Worm (Caenorhabditis elegans) whole organism, L3 larva: ENCODE data around the gene mttu-1.

ENCODE experiments used
- R02D3.7 ChIP-seq: fragments of 150-350 bp; optimal IDR thresholded peaks from 2 replicates; lab custom pipeline; 2014; ENCODE audit warnings: missing biosample characterization, missing genetic modification characterization
- ceh-16 ChIP-seq: sonication (generic microtip); optimal IDR thresholded peaks from 2 replicates; lab custom pipeline; 2017; ENCODE audit warnings: missing biosample characterization, missing genetic modification characterization
- ceh-28 ChIP-seq: fragments of 150-350 bp; optimal IDR thresholded peaks from 2 replicates; lab custom pipeline; 2014; ENCODE audit warnings: missing biosample characterization, missing genetic modification reagents, missing genetic modification characterization
- ceh-82 ChIP-seq: fragments of 150-350 bp; optimal IDR thresholded peaks from 2 replicates; lab custom pipeline; 2014; ENCODE audit warnings: missing biosample characterization, missing genetic modification characterization
- ceh-9 ChIP-seq: sonication (generic microtip); optimal IDR thresholded peaks from 2 replicates; lab custom pipeline; 2018; ENCODE audit warnings: missing biosample characterization, missing genetic modification characterization
- daf-12 ChIP-seq: fragments of 150-350 bp; optimal IDR thresholded peaks from 2 replicates; lab custom pipeline; 2014; ENCODE audit warnings: missing biosample characterization, missing genetic modification reagents, missing genetic modification characterization
- egl-5 ChIP-seq: fragments of 150-350 bp; optimal IDR thresholded peaks from 2 replicates; lab custom pipeline; 2017; ENCODE audit warnings: missing biosample characterization, missing genetic modification reagents, missing genetic modification characterization, inconsistent platforms
- elt-1 ChIP-seq: fragments of 150-350 bp; optimal IDR thresholded peaks from 2 replicates; lab custom pipeline; 2014; ENCODE audit warnings: missing biosample characterization, missing genetic modification characterization
- elt-2 ChIP-seq: sonication (generic microtip); optimal IDR thresholded peaks from 2 replicates; lab custom pipeline; 2016; ENCODE audit warnings: missing genetic modification reagents, mild to moderate bottlenecking, missing genetic modification characterization, missing compliant biosample characterization
- eor-1 ChIP-seq, 2 experiments: fragments of 150-350 bp; optimal IDR thresholded peaks; 2 replicates each; lab custom pipeline; 2014 to 2018; ENCODE audit warnings: missing biosample characterization in 2 of 2, missing genetic modification characterization in 2 of 2
- fkh-2 ChIP-seq: fragments of 150-350 bp; optimal IDR thresholded peaks from 2 replicates; lab custom pipeline; 2014; ENCODE audit warnings: missing biosample characterization, missing genetic modification reagents, missing genetic modification characterization
- fos-1 ChIP-seq: fragments of 150-350 bp; optimal IDR thresholded peaks from 2 replicates; lab custom pipeline; 2014; ENCODE audit warnings: missing biosample characterization, missing genetic modification characterization
- hmg-11 ChIP-seq: sonication (generic microtip); optimal IDR thresholded peaks from 2 replicates; lab custom pipeline; 2016; ENCODE audit warnings: missing genetic modification characterization, missing compliant biosample characterization
- jun-1 ChIP-seq: fragments of 150-350 bp; optimal IDR thresholded peaks from 2 replicates; lab custom pipeline; 2014; ENCODE audit warnings: missing biosample characterization, missing genetic modification reagents, missing genetic modification characterization
- lin-15B ChIP-seq: fragments of 150-350 bp; optimal IDR thresholded peaks from 2 replicates; lab custom pipeline; 2014; ENCODE audit warnings: missing biosample characterization, missing genetic modification characterization
- lsy-12 ChIP-seq: sonication (generic microtip); optimal IDR thresholded peaks from 2 replicates; lab custom pipeline; 2016; ENCODE audit warnings: mild to moderate bottlenecking, missing genetic modification characterization, missing compliant biosample characterization
- mdl-1 ChIP-seq: fragments of 150-350 bp; optimal IDR thresholded peaks from 2 replicates; lab custom pipeline; 2014; ENCODE audit warnings: missing biosample characterization, missing genetic modification characterization
- nhr-11 ChIP-seq: fragments of 150-350 bp; optimal IDR thresholded peaks from 2 replicates; lab custom pipeline; 2014; ENCODE audit warnings: missing biosample characterization, missing genetic modification characterization
- nhr-12 ChIP-seq: fragments of 150-350 bp; optimal IDR thresholded peaks from 2 replicates; lab custom pipeline; 2014; ENCODE audit warnings: missing biosample characterization, missing genetic modification characterization
- nhr-23 ChIP-seq: fragments of 150-350 bp; optimal IDR thresholded peaks from 2 replicates; lab custom pipeline; 2014; ENCODE audit warnings: missing biosample characterization, missing genetic modification reagents, missing genetic modification characterization
- nhr-25 ChIP-seq: sonication (generic microtip); optimal IDR thresholded peaks from 2 replicates; lab custom pipeline; 2017; ENCODE audit warnings: missing biosample characterization, missing genetic modification characterization
- nhr-28 ChIP-seq: fragments of 150-350 bp; optimal IDR thresholded peaks from 2 replicates; lab custom pipeline; 2014; ENCODE audit warnings: missing biosample characterization, missing genetic modification characterization
- nhr-43 ChIP-seq: sonication (generic microtip); optimal IDR thresholded peaks from 2 replicates; lab custom pipeline; 2016; ENCODE audit warnings: mild to moderate bottlenecking, missing genetic modification characterization, missing compliant biosample characterization; ENCODE audit not compliant: poor library complexity, severe bottlenecking
- nhr-67 ChIP-seq: fragments of 150-350 bp; optimal IDR thresholded peaks from 2 replicates; lab custom pipeline; 2014; ENCODE audit warnings: missing biosample characterization, missing genetic modification characterization
- pha-4 ChIP-seq: fragments of 150-350 bp; optimal IDR thresholded peaks from 2 replicates; lab custom pipeline; 2014; ENCODE audit warnings: missing biosample characterization, missing genetic modification reagents, missing genetic modification characterization
- skn-1 ChIP-seq: fragments of 150-350 bp; optimal IDR thresholded peaks from 2 replicates; lab custom pipeline; 2014; ENCODE audit warnings: missing biosample characterization, missing genetic modification characterization
- snpc-4 ChIP-seq: fragments of 150-350 bp; optimal IDR thresholded peaks from 2 replicates; lab custom pipeline; 2014; ENCODE audit warnings: missing biosample characterization, missing genetic modification characterization
- tbx-2 ChIP-seq: sonication (generic microtip); optimal IDR thresholded peaks from 2 replicates; lab custom pipeline; 2016; ENCODE audit warnings: mild to moderate bottlenecking, missing genetic modification characterization, missing compliant biosample characterization
- unc-62 ChIP-seq: fragments of 150-350 bp; sonication (generic microtip); optimal IDR thresholded peaks from 4 replicates; lab custom pipeline; 2014; ENCODE audit warnings: missing biosample characterization, missing genetic modification reagents, missing genetic modification characterization
- zag-1 ChIP-seq: fragments of 150-350 bp; optimal IDR thresholded peaks from 2 replicates; lab custom pipeline; 2014; ENCODE audit warnings: missing biosample characterization, missing genetic modification characterization
- ztf-11 ChIP-seq: fragments of 150-350 bp; optimal IDR thresholded peaks from 2 replicates; lab custom pipeline; 2014; ENCODE audit warnings: missing biosample characterization, missing genetic modification characterization
- ztf-4 ChIP-seq: fragments of 150-350 bp; optimal IDR thresholded peaks from 2 replicates; lab custom pipeline; 2014; ENCODE audit warnings: missing biosample characterization, missing genetic modification characterization

mttu-1 gene

DNA sequence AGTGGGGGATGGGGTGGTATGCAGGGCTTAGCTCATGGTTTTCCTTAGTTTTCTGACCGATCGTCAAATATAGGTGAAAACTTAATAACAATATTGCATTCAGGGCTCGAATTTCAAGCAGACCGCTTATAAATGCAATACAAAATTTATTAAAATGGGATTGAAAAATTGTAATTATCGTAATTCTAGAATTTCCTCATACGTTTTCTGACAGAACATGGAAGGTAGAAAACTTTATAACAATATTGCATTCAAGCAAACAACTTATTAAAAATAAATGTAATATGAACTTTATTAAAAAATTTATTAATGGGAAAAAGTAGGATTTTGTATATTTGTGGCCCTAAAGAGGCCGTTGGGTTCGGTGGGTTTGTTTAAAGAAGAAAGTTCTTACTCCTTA is 27.0 kb upstream of the mttu-1 start:
- no peak for TF ChIP-seq pha-4 (tag; lab: Kevin White, UChicago)
- TF ChIP-seq R02D3.7 (tag; lab: Kevin White, UChicago): no peak
- TF ChIP-seq nhr-28 (tag; lab: Kevin White, UChicago): no peak
- no peak for TF ChIP-seq lsy-12
- TF ChIP-seq nhr-43 (tag; lab: Kevin White, UChicago): no peak
- TF ChIP-seq elt-2 (tag; lab: Kevin White, UChicago): no peak
- TF ChIP-seq nhr-11: no peak
- no peak for TF ChIP-seq nhr-25
- no peak for TF ChIP-seq snpc-4 (tag; lab: Kevin White, UChicago)
- TF ChIP-seq ceh-9 (tag; lab: Kevin White, UChicago): no peak
- TF ChIP-seq ztf-11 (tag; lab: Kevin White, UChicago): no peak
- no peak for TF ChIP-seq nhr-67 (tag; lab: Kevin White, UChicago)
- TF ChIP-seq ceh-28: no peak
- no peak for TF ChIP-seq eor-1 (tag; optimal IDR thresholded peaks at IDR 0.05; lab: Kevin White, UChicago)

DNA sequence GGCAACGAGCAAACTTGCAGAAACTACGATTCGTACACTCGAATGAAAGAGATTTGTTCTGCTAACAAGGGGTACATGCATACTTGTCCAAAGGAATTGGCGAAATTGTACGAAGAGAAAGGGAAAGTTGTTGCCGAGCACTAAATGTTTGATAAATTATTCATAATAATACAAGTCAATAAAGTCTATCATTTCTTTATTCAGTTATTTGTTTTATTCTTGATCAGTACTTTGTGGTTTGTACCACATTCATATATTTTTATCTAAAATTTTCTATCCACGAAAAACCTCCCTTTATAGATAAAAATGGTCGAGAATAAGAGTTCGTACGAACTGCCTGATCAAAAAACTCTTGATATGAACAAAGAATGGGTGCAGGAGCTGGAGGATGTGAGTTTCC is 23.8 kb upstream of the mttu-1 start, which contains the start of gene edg-1:
TSS of gene edg-1 (plus strand) at position 301 of the 400 bp plus-strand sequence.
- TF ChIP-seq nhr-43 (tag; lab: Kevin White, UChicago): no peak
- TF ChIP-seq ztf-4 (tag; lab: Kevin White, UChicago): no peak
- TF ChIP-seq nhr-11: no peak
- no peak for TF ChIP-seq zag-1
- no peak for TF ChIP-seq unc-62 (GFP tag; lab: Kevin White, UChicago)
- TF ChIP-seq jun-1 (tag; lab: Kevin White, UChicago): no peak
- no peak for TF ChIP-seq mdl-1 (tag; lab: Kevin White, UChicago)
- TF ChIP-seq elt-1 (tag; lab: Kevin White, UChicago): no peak
- no peak for TF ChIP-seq tbx-2 (tag; lab: Kevin White, UChicago)
- TF ChIP-seq lin-15B (tag; lab: Kevin White, UChicago): no peak

DNA sequence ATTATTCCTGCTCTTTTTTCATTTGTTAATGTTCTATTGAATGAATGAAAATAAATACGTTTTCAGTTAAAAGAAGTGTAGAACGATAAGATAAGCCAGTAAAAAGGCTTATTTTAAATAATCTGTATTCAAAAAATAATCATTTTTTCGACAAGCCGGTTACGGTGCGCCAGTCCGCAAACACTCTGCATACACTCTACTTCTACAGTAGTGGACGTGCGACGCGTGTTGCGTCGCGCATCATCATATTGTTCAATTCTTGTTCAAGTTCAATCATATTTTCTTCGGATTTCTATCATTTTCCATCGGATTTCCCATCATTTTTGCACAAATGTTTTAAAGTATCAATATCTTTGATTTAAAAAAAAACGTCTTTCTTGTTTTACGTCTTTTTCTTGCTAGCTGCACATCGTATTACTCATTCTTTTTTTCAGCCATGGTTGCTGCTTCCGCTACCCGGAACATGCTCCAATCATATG is 23.2 kb upstream of the mttu-1 start, which contains the start of gene B0035.18:
TSS of gene B0035.18 (plus strand) at position 429 of the 479 bp plus-strand sequence.
- TF ChIP-seq hmg-11 (tag; lab: Kevin White, UChicago) (no peak), nhr-11 (no peak), ceh-9 (tag; lab: Kevin White, UChicago) (no peak), daf-12 (tag; lab: Kevin White, UChicago) (no peak), nhr-23 (tag; lab: Kevin White, UChicago) (no peak)

DNA sequence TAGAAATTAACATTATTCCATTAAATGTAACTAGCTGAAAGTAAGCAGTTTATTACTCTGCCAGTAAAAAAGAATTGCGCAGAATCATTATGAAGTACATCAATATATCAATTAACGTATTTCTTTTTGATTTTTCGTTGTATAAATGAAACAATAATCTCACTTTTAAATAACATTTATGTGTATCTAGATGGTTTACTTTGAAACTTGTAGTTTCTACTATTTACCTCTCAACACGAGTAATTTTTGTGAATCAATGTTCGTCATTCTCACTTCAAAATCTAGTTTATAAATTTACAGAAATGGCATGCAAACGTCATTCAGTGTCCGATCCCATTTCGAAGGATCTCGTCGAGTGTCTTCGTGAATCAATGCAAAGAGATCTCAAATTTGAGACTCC is 20.4 kb upstream of the mttu-1 start, which contains the start of gene gspd-1:
TSS of gene gspd-1 (plus strand) at position 301 of the 400 bp plus-strand sequence.
- no peak for TF ChIP-seq fos-1
- TF ChIP-seq skn-1 (tag; lab: Kevin White, UChicago): no peak
- TF ChIP-seq nhr-12 (tag; lab: Kevin White, UChicago): no peak
- TF ChIP-seq R02D3.7 (tag; lab: Kevin White, UChicago): no peak
- TF ChIP-seq egl-5: no peak
- no peak for TF ChIP-seq daf-12 (tag; lab: Kevin White, UChicago)

DNA sequence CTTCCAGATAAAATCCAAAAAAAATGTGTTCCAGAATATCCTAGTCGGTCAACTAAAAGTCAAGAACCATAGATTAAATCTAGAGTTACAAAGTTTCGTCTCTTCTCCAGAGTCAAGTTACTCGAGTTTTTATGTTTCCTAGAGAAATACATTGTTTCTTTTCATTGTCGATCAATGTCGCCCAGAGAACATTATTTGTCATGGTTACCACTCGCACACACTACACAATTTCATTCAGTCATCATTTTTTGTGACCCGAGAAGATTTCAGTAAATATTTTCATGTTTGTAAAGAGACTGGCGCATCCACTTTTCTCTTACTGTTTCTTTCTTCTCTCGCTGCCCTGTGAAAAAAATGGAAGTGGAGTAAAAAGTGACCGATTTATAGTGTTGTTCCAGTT is 20.0 kb upstream of the mttu-1 start:
- TF ChIP-seq pha-4 (tag; lab: Kevin White, UChicago) (peak; percentile 57), mdl-1 (tag; lab: Kevin White, UChicago) (no peak), ceh-16 (tag; lab: Kevin White, UChicago) (no peak)

DNA sequence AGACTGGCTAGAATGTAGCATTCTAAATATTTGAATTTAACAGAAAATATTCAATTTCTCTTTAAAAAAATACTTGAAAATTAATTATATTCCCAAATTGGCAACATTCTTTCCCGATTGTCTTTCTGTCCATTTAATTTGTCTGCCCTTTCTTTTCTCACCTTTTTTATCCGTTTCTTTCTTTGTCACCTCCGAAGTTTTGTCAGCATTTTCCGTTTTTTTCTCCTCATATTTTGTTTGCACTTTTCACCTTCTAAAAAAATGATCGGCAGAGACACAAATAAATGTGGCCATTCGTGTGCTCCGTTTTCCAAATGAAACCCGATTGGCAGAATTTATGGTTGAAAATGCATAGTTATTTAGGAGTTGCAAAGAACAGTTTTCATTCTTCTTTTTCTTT is 19.4 kb upstream of the mttu-1 start:
- no peak for TF ChIP-seq ceh-82 (tag; lab: Kevin White, UChicago)
- TF ChIP-seq skn-1 (tag; lab: Kevin White, UChicago): peak; percentile 81
- TF ChIP-seq fkh-2 (tag; lab: Kevin White, UChicago): no peak
- no peak for TF ChIP-seq daf-12 (tag; lab: Kevin White, UChicago)
